Worm (Caenorhabditis elegans): ENCODE data around the gene C06E1.7.

DNA sequence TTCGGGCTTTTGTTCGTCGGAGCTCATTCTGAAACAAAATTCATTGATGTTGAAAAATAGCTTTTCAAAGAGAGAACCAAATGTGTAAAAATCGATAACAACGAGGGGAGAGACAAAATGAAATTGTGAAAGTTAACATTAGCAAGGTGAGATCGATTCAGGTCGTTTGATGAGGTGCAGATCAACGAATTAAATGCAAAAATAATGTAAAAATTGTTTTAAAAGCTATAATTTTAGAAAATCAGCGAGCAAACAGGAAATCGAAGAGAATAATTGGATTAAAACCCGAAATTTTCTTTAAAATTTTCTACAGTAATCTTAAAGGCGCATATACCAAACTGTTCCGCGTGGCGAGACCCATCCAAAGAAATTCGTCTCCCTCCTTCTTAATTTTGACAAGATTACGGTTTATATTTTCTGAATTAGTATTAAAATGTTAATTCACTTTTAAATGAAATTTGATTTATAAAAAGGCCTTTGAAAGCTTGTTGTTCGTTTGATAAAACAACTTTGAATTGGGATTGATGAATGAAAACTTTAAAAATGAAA, 25.0 kb upstream of the C06E1.7 start, which contains the start of gene C13G5.2:
- TF ChIP-seq fos-1 (tag; optimal IDR thresholded peaks at IDR 0.05) (no peak), snpc-4 (tag; optimal IDR thresholded peaks at IDR 0.05) (no peak), swsn-7 (tag; optimal IDR thresholded peaks at IDR 0.05) (no peak), sup-37 (GFP tag; optimal IDR thresholded peaks at IDR 0.05) (no peak), skn-1 (tag; optimal IDR thresholded peaks at IDR 0.05) (no peak), ces-1 (GFP tag; optimal IDR thresholded peaks at IDR 0.05) (no peak), elt-2 (tag; optimal IDR thresholded peaks at IDR 0.05) (no peak), mef-2 (tag; optimal IDR thresholded peaks at IDR 0.05) (no peak), nhr-77 (tag; optimal IDR thresholded peaks at IDR 0.05) (no peak), pag-3 (tag; optimal IDR thresholded peaks at IDR 0.05; ENCODE audit: borderline replicate concordance, insufficient read depth) (no peak), pax-3 (tag; optimal IDR thresholded peaks at IDR 0.05) (no peak)
